Fruit fly (Drosophila melanogaster): Measurements from ENCODE around the gene Fadd.

dm6 chr3R:21987546-21987945 is 46.7 kb upstream of the Fadd start:
- TF ChIP-seq dac (GFP tag; optimal IDR thresholded peaks at IDR 0.05) (no peak), spab (GFP tag; optimal IDR thresholded peaks at IDR 0.05) (no peak), Met (GFP tag; optimal IDR thresholded peaks at IDR 0.05) (no peak), topi (GFP tag; optimal IDR thresholded peaks at IDR 0.05) (no peak), CG11902 (GFP tag; optimal IDR thresholded peaks at IDR 0.05) (no peak)

Data from whole organism, prepupa.